Worm (Caenorhabditis elegans) whole organism, mixed stage, embryonic: ENCODE results near the gene popl-7.

Source experiments
- M03D4.4 ChIP-seq: sonication (generic microtip); optimal IDR thresholded peaks from 2 replicates; lab custom pipeline; 2017; ENCODE audit warnings: mild to moderate bottlenecking, missing genetic modification characterization, missing compliant biosample characterization
- blmp-1 ChIP-seq: fragments of 150-350 bp; optimal IDR thresholded peaks from 2 replicates; lab custom pipeline; 2014; ENCODE audit warnings: missing biosample characterization, missing genetic modification characterization
- cnd-1 ChIP-seq: fragments of 200-800 bp; sonication (Bioruptor generic); optimal IDR thresholded peaks from 2 replicates; lab custom pipeline; 2018; ENCODE audit warnings: mild to moderate bottlenecking, missing genetic modification characterization, missing compliant biosample characterization
- drap-1 ChIP-seq: fragments of 200-800 bp; sonication (Bioruptor generic); optimal IDR thresholded peaks from 3 replicates; lab custom pipeline; 2018; ENCODE audit warnings: mild to moderate bottlenecking, missing genetic modification characterization, missing compliant biosample characterization
- elt-1 ChIP-seq: sonication (generic microtip); optimal IDR thresholded peaks from 2 replicates; lab custom pipeline; 2017; ENCODE audit warnings: missing genetic modification characterization, mild to moderate bottlenecking, missing compliant biosample characterization, antibody characterized with exemption, moderate library complexity, borderline replicate concordance; ENCODE audit not compliant: insufficient read depth
- ham-2 ChIP-seq: fragments of 200-800 bp; sonication (Bioruptor generic); optimal IDR thresholded peaks from 2 replicates; lab custom pipeline; 2018; ENCODE audit warnings: mild to moderate bottlenecking, missing genetic modification characterization, missing compliant biosample characterization
- lsy-2 ChIP-seq: fragments of 150-350 bp; optimal IDR thresholded peaks from 2 replicates; lab custom pipeline; 2014; ENCODE audit warnings: missing biosample characterization, missing genetic modification characterization
- mep-1 ChIP-seq: fragments of 150-350 bp; optimal IDR thresholded peaks from 2 replicates; lab custom pipeline; 2017; ENCODE audit warnings: missing biosample characterization, missing genetic modification reagents, missing genetic modification characterization, inconsistent platforms
- mls-2 ChIP-seq: sonication (generic microtip); optimal IDR thresholded peaks from 2 replicates; lab custom pipeline; 2016; ENCODE audit warnings: mild to moderate bottlenecking, missing genetic modification characterization, moderate library complexity, missing compliant biosample characterization
- nhr-12 ChIP-seq: fragments of 150-350 bp; optimal IDR thresholded peaks from 2 replicates; lab custom pipeline; 2014; ENCODE audit warnings: missing biosample characterization, missing genetic modification characterization
- nhr-237 ChIP-seq: fragments of 150-350 bp; optimal IDR thresholded peaks from 2 replicates; lab custom pipeline; 2014; ENCODE audit warnings: missing biosample characterization, missing genetic modification characterization
- pha-4 ChIP-seq: fragments of 150-350 bp; optimal IDR thresholded peaks from 2 replicates; lab custom pipeline; 2018; ENCODE audit warnings: missing biosample characterization, missing genetic modification reagents, missing genetic modification characterization
- unc-39 ChIP-seq: fragments of 150-350 bp; optimal IDR thresholded peaks from 2 replicates; lab custom pipeline; 2014; ENCODE audit warnings: missing biosample characterization, missing genetic modification characterization
- ztf-11 ChIP-seq: fragments of 150-350 bp; optimal IDR thresholded peaks from 2 replicates; lab custom pipeline; 2014; ENCODE audit warnings: missing biosample characterization, missing genetic modification characterization

- TF ChIP-seq nhr-12 (tag; lab: Kevin White, UChicago) (no peak), mls-2 (tag; lab: Kevin White, UChicago) (no peak), lsy-2 (no peak), unc-39 (tag; lab: Kevin White, UChicago) (no peak), M03D4.4 (tag; lab: Kevin White, UChicago) (no peak), pha-4 (no peak), mep-1 (no peak), cnd-1 (tag; lab: Kevin White, UChicago) (no peak), blmp-1 (tag; lab: Kevin White, UChicago) (no peak), drap-1 (GFP tag; lab: Kevin White, UChicago) (no peak), nhr-237 (no peak), elt-1 (no peak), ztf-11 (tag; lab: Kevin White, UChicago) (no peak), ham-2 (GFP tag; lab: Kevin White, UChicago) (no peak)
These were observed 42.4 kb upstream of the popl-7 start, which contains the start of gene far-6 for ce11 chrIV:13328059-13328458.
